Worm (Caenorhabditis elegans): ENCODE data around the gene T05D4.2.

T05D4.2 gene

DNA sequence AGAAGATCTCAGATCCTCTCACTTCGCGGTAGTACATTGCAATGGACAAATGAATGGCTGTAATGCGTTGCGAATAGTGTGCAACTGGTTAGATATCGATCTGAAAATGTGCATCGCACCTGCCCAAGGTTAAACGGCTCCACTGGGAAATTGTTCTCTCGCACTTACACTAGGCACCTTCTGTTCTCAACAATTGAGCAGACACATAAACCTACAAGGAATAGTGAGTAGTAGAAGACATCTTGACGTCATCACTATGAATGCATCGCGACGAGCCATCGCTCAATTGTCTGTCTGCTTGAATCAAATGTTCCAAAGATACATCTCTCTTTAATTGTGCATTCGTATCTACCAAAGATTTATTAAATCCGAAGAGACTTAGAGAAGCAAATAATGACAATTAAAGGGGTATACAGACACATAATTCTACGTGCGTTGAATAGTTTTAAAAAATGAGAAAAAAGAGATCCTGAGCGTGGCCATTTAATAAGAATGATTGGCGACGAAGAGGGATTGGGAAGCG is at the start of gene T05D4.2 (continued):
- TF ChIP-seq lin-38 (GFP tag; IDR thresholded peaks at IDR 0.05) (no peak), ceh-28 (tag; optimal IDR thresholded peaks at IDR 0.05) (no peak)

DNA sequence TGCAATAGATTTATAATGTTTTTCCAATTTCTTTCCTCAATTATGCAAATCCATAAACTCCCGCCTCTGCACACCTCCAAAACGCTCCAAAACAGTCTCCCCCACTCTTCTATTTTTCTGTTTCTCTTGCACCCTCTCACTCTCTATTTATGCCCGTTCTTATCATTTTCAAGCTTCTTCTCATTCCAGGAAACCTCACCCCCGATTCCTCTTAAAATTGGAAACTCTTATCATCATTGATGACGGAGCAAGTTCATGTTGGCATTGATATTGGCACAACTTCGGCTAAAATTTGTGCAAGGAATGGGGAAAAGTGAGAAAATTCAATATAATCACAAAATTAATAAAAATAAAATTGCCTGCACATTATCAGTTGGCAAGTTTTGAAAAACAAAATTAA is 45.0 kb upstream of the T05D4.2 start, which contains the start of gene shpk-1:
Gene shpk-1, plus strand, starts transcription at position 188 of the 400 bp plus-strand sequence.
- peak; percentile 13; the same call in 1 of the 2 replicates for TF ChIP-seq lin-38 (GFP tag; IDR thresholded peaks at IDR 0.05)
- no peak for TF ChIP-seq nhr-76 (tag; optimal IDR thresholded peaks at IDR 0.05)
- TF ChIP-seq ces-1 (GFP tag; optimal IDR thresholded peaks at IDR 0.05), result no peak
- peak; percentile 73 for TF ChIP-seq nhr-102 (tag; optimal IDR thresholded peaks at IDR 0.05)
- TF ChIP-seq hlh-11 (tag; optimal IDR thresholded peaks at IDR 0.05), result peak; percentile 83
- no peak for TF ChIP-seq ztf-7 (tag; optimal IDR thresholded peaks at IDR 0.05)
- no peak for TF ChIP-seq lin-29 (GFP tag; IDR thresholded peaks at IDR 0.05)
- peak; percentile 54; the same call in 1 of the 2 replicates for TF ChIP-seq pha-4 (GFP tag; IDR thresholded peaks at IDR 0.05)
- TF ChIP-seq pha-4 (tag; optimal IDR thresholded peaks at IDR 0.05), result no peak
- peak in 1 of 2 experiments; percentile 32 for TF ChIP-seq daf-16 (GFP tag; optimal IDR thresholded peaks at IDR 0.05)
- peak; percentile 71 for TF ChIP-seq daf-16 (tag; optimal IDR thresholded peaks at IDR 0.05)
- peak; percentile 43 for TF ChIP-seq mes-2 (tag; optimal IDR thresholded peaks at IDR 0.05; ENCODE audit: poor library complexity, severe bottlenecking)
- no peak for TF ChIP-seq spr-3 (GFP tag; optimal IDR thresholded peaks at IDR 0.05)
- peak; percentile 86 for TF ChIP-seq nhr-28 (tag; optimal IDR thresholded peaks at IDR 0.05)
- TF ChIP-seq daf-8 (GFP tag; IDR thresholded peaks at IDR 0.05), result no peak
- TF ChIP-seq tag-97 (GFP tag; IDR thresholded peaks at IDR 0.05), result no peak
- no peak for TF ChIP-seq dmd-8 (GFP tag; IDR thresholded peaks at IDR 0.05)
- TF ChIP-seq snpc-4 (tag; optimal IDR thresholded peaks at IDR 0.05), result no peak
- no peak for TF ChIP-seq egl-27 (tag; optimal IDR thresholded peaks at IDR 0.05)
- peak; percentile 43 for TF ChIP-seq nhr-48 (tag; optimal IDR thresholded peaks at IDR 0.05)
- TF ChIP-seq php-3 (GFP tag; IDR thresholded peaks at IDR 0.05), result peak; percentile 40; the same call in 1 of the 2 replicates
- no peak for TF ChIP-seq ceh-32 (tag; optimal IDR thresholded peaks at IDR 0.05; ENCODE audit: poor library complexity)
- TF ChIP-seq nhr-77 (tag; optimal IDR thresholded peaks at IDR 0.05), result no peak
- TF ChIP-seq dmd-6 (GFP tag; IDR thresholded peaks at IDR 0.05), result peak; percentile 84
- peak; percentile 37; the same call in 1 of the 2 replicates for TF ChIP-seq lin-1 (GFP tag; IDR thresholded peaks at IDR 0.05)
- no peak for TF ChIP-seq ceh-28 (tag; optimal IDR thresholded peaks at IDR 0.05)
- no peak for TF ChIP-seq ZK546.5 (tag; optimal IDR thresholded peaks at IDR 0.05)
- no peak for TF ChIP-seq mxl-3 (GFP tag; optimal IDR thresholded peaks at IDR 0.05)
- no peak for TF ChIP-seq lin-39 (tag; optimal IDR thresholded peaks at IDR 0.05)
- TF ChIP-seq T26A8.4 (GFP tag; IDR thresholded peaks at IDR 0.05), result 0 out of 2 replicates have a peak, but pooled peaks have one; percentile 41
- no peak for TF ChIP-seq unc-62 (GFP tag; optimal IDR thresholded peaks at IDR 0.05 in 1 of 2)
- TF ChIP-seq unc-62 (tag; optimal IDR thresholded peaks at IDR 0.05), result no peak
- TF ChIP-seq madf-9 (GFP tag; conservative IDR thresholded peaks at IDR 0.05), result no peak
- TF ChIP-seq pqm-1 (tag; optimal IDR thresholded peaks at IDR 0.05), result peak; percentile 94
- TF ChIP-seq Y75B8A.6 (GFP tag; IDR thresholded peaks at IDR 0.05), result no peak
- peak; percentile 79 for TF ChIP-seq dve-1 (tag; optimal IDR thresholded peaks at IDR 0.05; ENCODE audit: insufficient read depth)
- no peak for TF ChIP-seq hmg-1.1 (GFP tag; IDR thresholded peaks at IDR 0.05)

DNA sequence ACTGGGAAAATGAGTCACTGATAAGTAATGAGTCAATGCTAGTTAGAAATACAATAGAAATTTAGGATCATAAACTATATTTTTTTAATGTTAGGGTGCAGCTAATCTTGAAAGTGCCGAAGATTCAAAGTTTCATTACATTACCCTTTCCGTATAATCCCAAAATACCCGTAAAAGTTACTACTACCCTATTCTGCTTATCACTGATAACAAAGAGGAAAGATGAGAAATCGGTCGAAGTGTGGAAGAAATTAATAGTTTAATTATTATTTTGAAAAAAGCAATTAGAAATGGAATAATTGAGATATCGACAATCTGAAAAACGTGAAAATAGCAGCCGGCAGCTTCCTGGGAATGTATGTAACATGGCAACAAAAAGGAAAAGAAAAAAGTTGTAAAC is 44.0 kb upstream of the T05D4.2 start:
- TF ChIP-seq tra-1 (GFP tag; IDR thresholded peaks at IDR 0.05), result no peak
- peak; percentile 28 for TF ChIP-seq pqm-1 (tag; optimal IDR thresholded peaks at IDR 0.05)
- TF ChIP-seq dve-1 (tag; optimal IDR thresholded peaks at IDR 0.05; ENCODE audit: insufficient read depth), result peak; percentile 23
- TF ChIP-seq daf-16 (GFP tag; optimal IDR thresholded peaks at IDR 0.05), result no peak
- TF ChIP-seq daf-16 (tag; optimal IDR thresholded peaks at IDR 0.05), result peak; percentile 37
- TF ChIP-seq ces-1 (GFP tag; optimal IDR thresholded peaks at IDR 0.05), result no peak

Data from whole organism, L4 larva.